Fruit fly (Drosophila melanogaster): Measurements from ENCODE around the gene CG14015.

CG14015 gene

DNA sequence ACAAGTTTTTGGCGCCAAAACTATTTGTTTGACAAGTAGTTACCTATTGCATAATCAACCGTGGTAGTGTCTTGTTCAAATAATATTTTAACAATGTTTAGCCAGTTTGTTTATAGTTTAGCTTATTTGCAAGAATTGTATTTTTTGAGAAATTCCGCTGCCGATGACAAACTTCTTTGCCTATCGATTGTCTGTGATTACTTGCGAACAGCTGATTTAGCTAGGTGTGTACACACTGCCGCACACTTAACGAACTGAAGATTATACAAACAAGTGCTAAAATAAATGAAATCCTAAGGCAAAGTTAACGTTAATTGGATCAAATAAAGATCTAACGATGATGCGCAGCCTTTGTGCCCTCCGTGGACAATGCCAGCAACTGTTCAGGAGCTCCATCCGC is 12.3 kb downstream of the CG14015 start, which contains the start of gene Cox11:
Gene Cox11 (plus strand): TSS at position 220 of the 400 bp plus-strand sequence.
- TF ChIP-seq CG16779 (tag; optimal IDR thresholded peaks at IDR 0.05) (no peak), topi (GFP tag; optimal IDR thresholded peaks at IDR 0.05) (no peak), dac (GFP tag; optimal IDR thresholded peaks at IDR 0.05) (no peak)

DNA sequence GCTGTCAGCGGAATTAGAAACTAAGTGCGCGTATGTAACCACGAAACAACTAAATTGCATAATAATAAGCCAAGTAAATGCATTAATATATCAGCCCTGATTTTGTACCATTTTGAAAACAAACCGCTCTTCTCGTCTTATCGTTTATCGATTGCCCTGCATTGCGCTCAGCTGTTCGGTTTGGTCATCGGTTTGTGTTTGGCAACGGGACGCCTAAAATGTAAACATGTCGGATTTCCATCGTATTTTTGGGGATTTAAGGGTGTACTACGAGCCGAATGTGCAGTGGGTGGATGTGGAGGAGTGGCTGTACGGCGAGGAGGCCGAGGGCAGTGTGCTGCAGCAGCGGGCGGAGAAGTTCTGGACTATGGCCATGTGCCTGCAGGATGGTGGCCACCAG is 13.3 kb downstream of the CG14015 start, which contains the start of gene Cap-D3:
Gene Cap-D3 (plus strand): TSS at position 183 of the 400 bp plus-strand sequence.
- TF ChIP-seq fkh (GFP tag; optimal IDR thresholded peaks at IDR 0.05) (peak; percentile 86), CG8319 (GFP tag; optimal IDR thresholded peaks at IDR 0.05) (no peak)

DNA sequence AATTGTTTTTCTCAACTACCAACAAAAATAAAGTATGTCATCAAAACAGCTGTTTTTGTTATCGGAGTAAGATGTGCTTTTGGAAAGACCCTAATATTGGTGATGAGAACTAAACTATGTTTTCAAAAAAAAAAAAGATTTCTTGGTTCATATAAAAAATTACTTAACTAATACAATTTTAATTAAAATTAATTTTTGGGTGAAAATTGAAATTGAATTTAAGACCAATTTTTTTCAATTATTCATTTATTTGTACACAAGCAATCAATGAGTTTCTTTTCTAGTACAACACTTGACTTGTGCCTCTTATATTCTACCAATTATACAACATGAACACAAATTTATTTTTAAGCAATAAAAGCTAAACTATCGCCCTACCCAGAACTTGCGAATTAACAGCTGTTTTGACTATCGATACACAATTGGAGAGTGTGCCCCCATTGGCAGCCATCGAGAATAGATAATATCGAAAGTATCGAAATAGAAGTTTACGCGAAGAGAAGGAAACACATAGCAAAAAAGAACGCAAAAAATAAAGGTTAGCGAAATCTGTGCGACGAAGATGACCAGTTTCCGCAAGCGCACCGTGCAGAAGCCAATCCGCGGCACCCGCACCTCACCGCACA is 15.0 kb downstream of the CG14015 start, which contains the start of the genes Vps52 and Elp4:
Gene Vps52 (minus strand): TSS at position 51 of the 626 bp plus-strand sequence.
Gene Elp4 (plus strand): TSS at position 292 of the 626 bp plus-strand sequence.
- TF ChIP-seq fd85E (GFP tag; optimal IDR thresholded peaks at IDR 0.05) = no peak
- peak; percentile 24 for TF ChIP-seq CG8319 (GFP tag; optimal IDR thresholded peaks at IDR 0.05)
- peak; percentile 29; the same call in 1 of the 2 replicates for TF ChIP-seq CG11294 (GFP tag; IDR thresholded peaks at IDR 0.05)
- TF ChIP-seq CG3032 (tag; optimal IDR thresholded peaks at IDR 0.05) = peak; percentile 80
- TF ChIP-seq Smox (GFP tag; optimal IDR thresholded peaks at IDR 0.05) = no peak
- TF ChIP-seq CG31627 (GFP tag; optimal IDR thresholded peaks at IDR 0.05) = peak; percentile 73
- peak; percentile 63 for TF ChIP-seq cyc (GFP tag; optimal IDR thresholded peaks at IDR 0.05)
- peak; percentile 28; the same call in 1 of the 2 replicates for TF ChIP-seq CG15336 (GFP tag; IDR thresholded peaks at IDR 0.05)
- no peak for TF ChIP-seq CG10631 (GFP tag; optimal IDR thresholded peaks at IDR 0.05)
- TF ChIP-seq Gug (GFP tag; IDR thresholded peaks at IDR 0.05) = peak; percentile 60
- no peak for TF ChIP-seq CG16779 (tag; optimal IDR thresholded peaks at IDR 0.05)
- no peak for TF ChIP-seq CG6792 (GFP tag; optimal IDR thresholded peaks at IDR 0.05)
- no peak for TF ChIP-seq svp (GFP tag)
- TF ChIP-seq CG6808 (GFP tag; optimal IDR thresholded peaks at IDR 0.05) = no peak
- no peak for TF ChIP-seq CG32006 (GFP tag; optimal IDR thresholded peaks at IDR 0.05)
- peak; percentile 23 for TF ChIP-seq fkh (GFP tag; optimal IDR thresholded peaks at IDR 0.05)
- peak; percentile 55; the same call in 2 of the 3 replicates for TF ChIP-seq CG8119 (GFP tag; IDR thresholded peaks at IDR 0.05)
- TF ChIP-seq dsx (GFP tag; optimal IDR thresholded peaks at IDR 0.05; ENCODE audit: poor library complexity, severe bottlenecking) = no peak
- TF ChIP-seq esn (GFP tag; optimal IDR thresholded peaks at IDR 0.05) = peak; percentile 77
- peak; percentile 74 for TF ChIP-seq CG34406 (GFP tag; optimal IDR thresholded peaks at IDR 0.05)
- TF ChIP-seq lz (GFP tag; optimal IDR thresholded peaks at IDR 0.05) = peak; percentile 72
- TF ChIP-seq CG1621 (tag; optimal IDR thresholded peaks at IDR 0.05) = peak; percentile 14
- TF ChIP-seq CG6163 (GFP tag; IDR thresholded peaks at IDR 0.05) = peak; percentile 55; the same call in 2 of the 3 replicates
- TF ChIP-seq Eip75B (GFP tag; optimal IDR thresholded peaks at IDR 0.05) = no peak
- TF ChIP-seq Ets96B (tag; optimal IDR thresholded peaks at IDR 0.05) = peak; percentile 62
- peak; percentile 67 for TF ChIP-seq Sox15 (GFP tag; optimal IDR thresholded peaks at IDR 0.05)
- no peak for TF ChIP-seq Hr38 (GFP tag; optimal IDR thresholded peaks at IDR 0.05)
- no peak for TF ChIP-seq Ets21C (GFP tag; optimal IDR thresholded peaks at IDR 0.05)
- peak; percentile 55 for TF ChIP-seq CG11902 (GFP tag; optimal IDR thresholded peaks at IDR 0.05)
- TF ChIP-seq Sox102F (GFP tag; optimal IDR thresholded peaks at IDR 0.05) = no peak
- peak; percentile 55 for TF ChIP-seq Lpt (GFP tag; optimal IDR thresholded peaks at IDR 0.05)
- TF ChIP-seq CG6854 (GFP tag; optimal IDR thresholded peaks at IDR 0.05) = no peak
- no peak for TF ChIP-seq achi (GFP tag; optimal IDR thresholded peaks at IDR 0.05)
- TF ChIP-seq CG11762 (GFP tag; optimal IDR thresholded peaks at IDR 0.05; ENCODE audit: insufficient read depth) = no peak
- no peak for TF ChIP-seq Hr39 (GFP tag; optimal IDR thresholded peaks at IDR 0.05)
- peak; percentile 1 for TF ChIP-seq CG7368 (GFP tag; optimal IDR thresholded peaks at IDR 0.05)
- no peak for TF ChIP-seq Met (GFP tag; optimal IDR thresholded peaks at IDR 0.05)
- TF ChIP-seq CG8632 (GFP tag; optimal IDR thresholded peaks at IDR 0.05) = peak; percentile 55
- no peak for TF ChIP-seq CG6276 (GFP tag; optimal IDR thresholded peaks at IDR 0.05)
- TF ChIP-seq salr (GFP tag; optimal IDR thresholded peaks at IDR 0.05) = no peak
- TF ChIP-seq Sox14 (GFP tag; optimal IDR thresholded peaks at IDR 0.05) = no peak
- no peak for TF ChIP-seq acj6 (GFP tag; optimal IDR thresholded peaks at IDR 0.05)
- TF ChIP-seq fd59A (GFP tag; optimal IDR thresholded peaks at IDR 0.05) = no peak
